Fruit fly (Drosophila melanogaster): ENCODE results near the gene sosie.

sosie gene

DNA sequence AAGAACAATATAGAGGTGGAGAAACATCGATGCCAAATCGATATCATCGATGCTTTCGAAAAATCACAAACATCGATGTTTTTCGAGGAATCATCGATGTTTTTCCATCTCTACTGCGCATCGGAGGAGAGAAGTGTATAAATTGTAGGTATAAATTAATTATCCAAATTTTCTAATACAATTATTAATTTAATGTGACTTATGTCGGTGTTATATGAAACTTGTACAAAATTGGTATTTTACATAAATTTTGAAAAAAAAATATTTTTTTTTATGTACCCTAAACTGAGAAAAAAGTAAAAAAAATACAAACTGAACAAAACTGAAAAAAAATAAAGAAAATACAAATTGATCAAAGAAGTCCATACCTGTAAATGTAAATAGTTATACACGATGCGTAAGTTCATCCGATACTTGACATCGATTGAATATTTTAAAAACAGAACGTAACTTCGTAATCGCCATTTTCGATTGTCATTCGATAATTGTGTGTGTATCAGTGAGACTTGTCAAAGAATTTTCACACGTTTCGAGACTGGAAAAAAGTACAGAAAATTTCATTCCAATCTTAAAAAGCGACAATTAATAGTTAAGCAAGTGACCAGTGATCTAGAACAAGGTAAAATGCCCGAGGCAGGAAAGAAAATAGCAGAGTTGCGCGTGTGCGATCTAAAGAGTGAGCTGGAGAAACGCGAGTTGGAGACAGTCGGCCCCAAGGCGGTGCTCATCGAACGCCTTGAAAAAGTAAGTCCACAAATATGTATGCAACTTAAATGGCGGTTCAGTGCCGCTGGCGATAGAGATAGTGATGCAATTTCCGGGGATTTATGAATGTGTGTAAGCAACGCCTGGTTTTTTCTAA, 16.5 kb upstream of the sosie start, which contains the start of the genes CG5808 and Saf-B:
CG5808 (minus strand) TSS at position 15 of the 862 bp plus-strand sequence.
Saf-B (plus strand) TSS at position 472 of the 862 bp plus-strand sequence.
- TF ChIP-seq CG8478 (optimal IDR thresholded peaks at IDR 0.05) (no peak), CTCF (optimal IDR thresholded peaks at IDR 0.05) (no peak)

DNA sequence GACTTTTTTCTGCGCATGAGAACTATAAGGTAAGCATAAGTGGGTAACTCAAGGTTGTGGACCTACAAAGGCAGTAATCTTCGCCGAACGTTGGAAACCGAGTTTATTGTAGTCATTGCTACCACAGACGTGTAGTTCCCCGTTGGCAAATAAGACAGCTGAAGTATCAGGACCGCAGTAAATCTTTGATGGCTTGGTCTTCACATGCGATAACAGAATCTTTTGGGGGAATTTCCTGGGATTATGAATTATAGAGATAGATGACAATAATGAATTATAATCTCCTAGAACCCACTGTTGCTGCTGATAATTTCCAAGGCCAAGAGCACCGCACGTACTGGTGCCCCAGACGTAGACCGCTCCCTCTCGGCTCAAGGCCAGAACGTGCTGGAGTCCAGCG, 10.7 kb upstream of the sosie start:
- TF ChIP-seq CTCF (optimal IDR thresholded peaks at IDR 0.05): no peak
- no peak for TF ChIP-seq CG8478 (optimal IDR thresholded peaks at IDR 0.05)

DNA sequence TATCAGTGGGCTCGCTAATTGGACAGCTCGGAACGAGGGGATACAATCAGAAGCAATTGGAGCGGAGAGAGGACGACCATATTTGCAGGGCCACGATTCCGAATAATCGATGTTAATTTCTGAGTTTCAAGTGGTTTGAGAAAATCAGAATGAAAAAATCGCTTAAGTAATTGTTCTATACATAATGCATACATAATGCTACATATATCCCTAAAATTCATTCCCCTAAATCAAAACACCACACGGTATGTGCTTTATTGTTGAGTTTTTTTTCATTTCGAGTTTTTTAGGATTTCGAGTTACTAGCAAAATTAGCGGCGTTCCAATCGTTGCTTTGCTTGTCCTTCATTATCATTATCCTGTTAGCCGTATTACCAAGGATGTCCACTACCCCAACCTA, 8.2 kb upstream of the sosie start, which contains the start of gene niki:
niki (minus strand) TSS at position 101 of the 400 bp plus-strand sequence.
- TF ChIP-seq CTCF (optimal IDR thresholded peaks at IDR 0.05): no peak

DNA sequence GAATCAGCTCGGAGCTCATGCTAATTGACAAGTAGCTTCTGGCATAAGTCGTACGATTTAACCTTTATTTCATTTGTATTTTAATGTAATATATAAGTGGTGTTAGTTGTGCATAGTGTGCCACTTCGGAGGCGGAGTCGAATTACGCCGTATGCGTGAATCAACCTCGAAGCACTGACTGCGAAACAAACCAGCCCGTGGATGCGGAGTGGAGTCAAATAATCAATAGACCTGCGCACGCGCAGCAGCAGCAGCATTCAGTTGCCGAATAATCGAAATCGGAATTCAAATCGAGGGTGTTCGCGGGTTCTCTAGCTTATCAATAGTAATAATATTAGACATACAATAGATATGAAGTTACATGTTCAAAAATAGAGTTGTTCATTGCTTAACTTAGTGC, 5.5 kb upstream of the sosie start, which contains the start of gene RabX4:
RabX4 (minus strand) TSS at position 176 of the 400 bp plus-strand sequence.
- no peak for TF ChIP-seq CTCF (optimal IDR thresholded peaks at IDR 0.05)
- no peak for TF ChIP-seq CG8478 (optimal IDR thresholded peaks at IDR 0.05)

DNA sequence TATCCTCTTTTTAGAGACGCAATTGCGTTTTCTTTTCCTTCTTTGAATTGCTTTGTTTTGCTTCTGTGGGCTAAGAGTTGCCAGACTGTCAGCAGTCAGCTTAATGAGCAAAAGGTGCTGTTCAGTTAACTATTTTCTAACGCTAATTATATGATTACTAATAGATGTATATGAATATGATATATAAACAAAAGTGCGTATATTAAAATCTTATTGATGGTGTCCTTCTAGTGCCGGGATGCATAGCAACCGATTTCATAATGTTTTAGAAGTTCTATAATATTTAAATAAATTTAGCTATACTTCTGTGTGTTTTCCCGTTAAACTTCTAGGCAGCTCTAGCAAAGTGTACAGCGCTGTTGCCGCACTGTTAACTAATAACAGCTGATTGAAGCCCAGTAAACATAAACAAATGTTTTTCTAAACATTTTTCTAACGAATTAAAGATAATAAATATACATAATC, 3.8 kb upstream of the sosie start, which contains the start of the genes Kaz and CG43273:
Kaz (minus strand) TSS at position 73 of the 465 bp plus-strand sequence.
CG43273 (plus strand) TSS at position 415 of the 465 bp plus-strand sequence.
- TF ChIP-seq CTCF (optimal IDR thresholded peaks at IDR 0.05) (peak in 1 of 2 experiments; percentile 10), CG8478 (optimal IDR thresholded peaks at IDR 0.05) (no peak)

DNA sequence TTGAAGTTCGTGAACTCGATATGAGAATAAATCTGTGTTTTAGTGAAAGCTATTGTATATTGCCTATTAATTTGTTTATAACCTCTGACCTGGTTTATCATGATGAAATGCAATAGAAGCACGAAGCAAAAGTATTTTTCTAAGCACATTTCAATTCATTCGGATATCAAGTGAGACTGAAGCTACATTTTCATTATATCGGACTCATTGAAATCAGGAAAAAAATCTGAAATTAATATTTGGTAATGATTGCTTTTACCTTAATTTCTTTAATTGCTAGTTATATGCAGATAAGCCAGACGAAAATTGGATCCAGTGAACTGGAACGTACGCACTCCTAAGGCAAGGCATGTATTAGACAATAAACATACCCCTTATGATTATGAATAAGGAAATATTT, 7.3 kb downstream of the sosie start, which contains the start of gene CG33658:
CG33658 (minus strand) TSS at position 101 of the 400 bp plus-strand sequence.
- TF ChIP-seq CTCF (optimal IDR thresholded peaks at IDR 0.05) (no peak), CG8478 (optimal IDR thresholded peaks at IDR 0.05) (no peak)

DNA sequence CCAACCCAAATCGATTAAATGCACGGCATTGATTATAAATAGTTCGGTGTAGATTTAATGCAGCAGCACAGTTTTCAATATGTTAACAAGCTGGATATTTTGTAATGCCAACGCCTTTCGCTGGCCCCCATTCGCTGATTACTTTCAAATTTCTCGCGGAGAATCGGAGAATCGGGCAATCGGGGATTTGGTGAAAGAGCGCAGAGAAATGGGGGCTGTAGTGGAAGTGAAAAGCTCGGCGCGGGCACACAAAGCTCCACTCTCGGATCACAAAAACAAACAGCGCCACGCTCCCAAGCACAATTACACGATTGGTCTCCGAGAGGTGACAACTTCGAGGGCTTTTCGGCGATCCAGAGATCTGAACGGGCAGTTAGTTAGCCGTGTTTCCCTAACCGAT, 7.9 kb downstream of the sosie start, which contains the start of gene Esp:
Esp (plus strand) TSS at position 301 of the 400 bp plus-strand sequence.
- TF ChIP-seq CTCF (optimal IDR thresholded peaks at IDR 0.05) (no peak), CG8478 (optimal IDR thresholded peaks at IDR 0.05) (no peak)

DNA sequence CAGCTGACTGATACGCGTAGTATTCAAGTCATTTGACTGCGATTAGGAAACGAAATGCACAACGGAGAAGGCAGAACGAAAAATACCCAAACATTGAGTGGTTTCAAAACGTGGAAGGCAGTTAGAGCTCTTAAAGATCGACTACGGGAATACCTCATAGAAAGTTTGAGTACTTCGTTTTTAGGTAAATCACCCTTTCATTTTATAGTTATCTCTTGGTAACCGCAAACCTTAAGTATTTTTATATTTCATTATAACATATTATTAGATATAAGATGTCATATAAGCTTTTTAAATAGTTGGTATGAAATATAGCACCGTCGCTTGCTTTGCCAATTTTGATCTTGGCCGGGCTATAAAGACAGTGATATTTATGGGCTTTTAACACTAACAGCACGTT, 11.4 kb downstream of the sosie start:
- TF ChIP-seq CTCF (optimal IDR thresholded peaks at IDR 0.05) (no peak), CG8478 (optimal IDR thresholded peaks at IDR 0.05) (no peak)

DNA sequence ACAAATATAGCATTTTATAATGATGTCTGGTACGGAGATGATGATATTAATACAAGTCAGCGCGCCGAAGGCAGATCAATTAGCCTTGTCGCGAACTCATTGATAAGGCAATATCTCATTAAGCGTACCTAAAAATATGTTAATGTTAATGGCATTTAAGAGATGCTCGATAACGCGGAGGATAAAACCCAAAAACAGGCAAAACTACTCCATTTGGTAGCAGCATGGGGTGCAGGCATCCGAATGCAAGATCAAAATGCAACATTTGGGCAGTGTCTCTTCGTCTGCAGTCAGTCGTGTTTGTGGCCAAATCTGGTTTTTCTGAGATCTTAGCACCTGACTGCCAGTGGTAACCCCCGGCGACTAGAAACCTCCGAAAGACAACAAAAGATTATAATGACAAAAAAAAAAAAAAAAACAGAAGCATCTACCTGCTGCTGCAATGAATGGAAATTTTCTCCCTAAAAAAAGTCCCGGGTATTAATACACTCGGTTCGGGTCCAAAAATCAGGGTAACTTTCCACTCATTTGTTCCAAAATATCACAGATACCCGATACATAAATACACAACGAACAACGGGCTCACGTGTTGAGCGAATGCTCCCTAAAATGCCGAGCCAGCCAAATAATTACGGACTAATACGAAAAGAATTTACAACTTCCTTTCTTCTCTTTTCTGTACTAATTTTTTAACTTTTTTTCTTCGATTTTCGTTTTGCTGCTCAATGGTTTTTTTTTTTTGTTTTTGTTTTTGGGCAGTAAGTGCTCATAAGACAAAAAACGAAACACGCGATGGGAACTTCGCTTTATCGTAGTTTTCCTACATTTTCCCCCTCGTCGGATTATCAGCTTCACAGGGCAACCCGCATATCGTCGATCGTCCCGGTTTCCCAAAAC, 12.4 kb downstream of the sosie start:
- TF ChIP-seq CTCF (optimal IDR thresholded peaks at IDR 0.05): no peak
- TF ChIP-seq CG8478 (optimal IDR thresholded peaks at IDR 0.05): no peak

DNA sequence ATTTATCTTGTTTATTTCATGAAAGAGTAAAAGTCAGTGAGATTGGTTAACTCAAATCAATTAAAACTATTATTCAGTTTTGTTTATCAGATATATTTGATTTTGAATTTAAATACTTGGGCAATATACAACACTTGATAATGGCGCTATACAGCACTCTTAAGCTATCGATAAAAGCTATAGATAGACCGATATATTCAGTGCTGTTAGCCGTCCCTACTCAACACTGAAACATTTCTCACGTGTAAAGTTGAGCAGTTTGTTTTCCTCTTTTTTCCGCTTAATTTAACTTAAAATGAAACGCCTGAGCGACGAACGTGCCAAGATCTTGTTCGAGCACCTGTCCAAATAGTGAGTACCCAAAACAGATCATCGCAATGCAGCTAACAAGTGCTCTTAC, 16.7 kb downstream of the sosie start, which contains the start of gene CG7006:
CG7006 (plus strand) TSS at position 208 of the 400 bp plus-strand sequence.
- TF ChIP-seq CG8478 (optimal IDR thresholded peaks at IDR 0.05) (no peak), CTCF (optimal IDR thresholded peaks at IDR 0.05) (no peak)

DNA sequence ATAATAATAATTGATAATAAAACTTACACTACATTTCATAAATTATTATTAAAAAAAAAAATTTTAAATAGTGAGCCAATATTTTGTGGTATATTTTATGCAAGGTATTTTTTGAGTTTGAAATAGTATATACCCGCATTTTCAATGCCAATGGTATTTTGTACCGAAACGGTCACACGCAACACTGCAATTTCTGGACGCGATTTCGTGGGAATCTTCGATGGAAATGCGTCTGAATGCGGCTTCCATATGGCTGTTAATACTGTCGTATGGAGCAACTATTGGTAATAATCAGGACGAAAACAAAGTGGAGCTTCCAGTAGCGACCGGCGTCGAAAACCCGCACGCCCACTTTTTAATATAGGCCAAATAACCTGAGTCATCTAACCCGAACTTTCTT, 17.7 kb downstream of the sosie start, which contains the start of gene Nct:
Nct (plus strand) TSS at position 173 of the 400 bp plus-strand sequence.
- no peak for TF ChIP-seq CG8478 (optimal IDR thresholded peaks at IDR 0.05)
- no peak for TF ChIP-seq CTCF (optimal IDR thresholded peaks at IDR 0.05)

DNA sequence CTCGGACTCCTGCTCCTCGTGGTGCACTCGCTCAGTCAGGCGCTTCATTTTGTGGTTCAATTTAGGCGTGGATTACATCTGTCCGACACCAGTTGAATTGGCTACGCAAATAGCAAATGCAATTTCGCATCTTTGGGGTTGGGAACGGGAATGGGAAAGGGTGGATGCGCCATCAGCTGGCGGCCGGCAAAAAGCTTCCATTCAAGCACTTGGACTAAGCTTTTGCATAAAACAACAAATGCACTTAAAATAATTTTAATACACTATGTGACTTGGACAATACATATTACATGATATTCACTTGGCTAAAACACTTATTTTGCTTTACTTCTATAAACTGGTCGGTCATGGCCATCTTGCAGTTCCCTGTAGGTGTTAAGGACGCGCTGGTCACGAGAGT, 22.4 kb downstream of the sosie start, which contains the start of gene HDAC11:
HDAC11 (minus strand) TSS at position 101 of the 400 bp plus-strand sequence.
- TF ChIP-seq CTCF (optimal IDR thresholded peaks at IDR 0.05) (no peak), CG8478 (optimal IDR thresholded peaks at IDR 0.05) (no peak)

DNA sequence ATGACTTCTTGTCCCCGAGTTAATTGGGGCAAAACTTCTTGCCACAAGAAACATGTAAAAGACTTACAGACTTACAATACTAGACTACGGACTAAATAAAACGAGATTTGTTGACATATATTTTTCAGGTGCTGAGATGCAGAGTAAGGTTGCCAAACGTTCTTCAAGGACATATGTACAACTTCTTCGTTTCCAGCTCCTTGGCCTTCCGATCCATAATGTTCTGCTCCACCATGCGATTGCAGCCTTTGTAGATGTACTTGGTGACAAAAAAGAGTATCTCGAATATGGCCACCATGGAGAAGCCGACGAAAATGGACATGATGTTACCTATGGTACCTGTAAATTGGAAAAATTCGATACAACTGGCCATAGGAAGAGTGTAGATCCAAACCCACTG, 23.7 kb downstream of the sosie start, which contains the start of gene CAH4:
CAH4 (minus strand) TSS at position 101 of the 400 bp plus-strand sequence.
- TF ChIP-seq CTCF (optimal IDR thresholded peaks at IDR 0.05) (no peak), CG8478 (optimal IDR thresholded peaks at IDR 0.05) (no peak)

DNA sequence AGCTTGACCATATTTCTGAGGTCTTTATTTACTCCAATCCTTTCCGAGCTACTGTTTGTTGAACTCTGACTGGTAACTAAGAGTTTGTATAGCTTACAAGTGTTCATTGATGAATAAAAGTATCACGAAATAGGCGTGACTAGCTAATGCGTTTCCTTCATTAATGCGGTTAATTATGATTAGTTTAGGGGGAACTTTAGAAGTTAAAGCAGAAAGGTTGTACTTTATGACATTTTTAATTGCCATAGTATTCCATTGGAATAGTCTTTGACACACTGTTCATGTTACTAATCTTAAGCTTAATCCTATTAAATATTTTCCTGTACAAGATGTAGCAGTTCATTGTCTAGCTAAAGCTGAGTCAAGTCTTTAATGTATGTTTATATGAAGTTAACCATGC, 25.9 kb downstream of the sosie start, which contains the start of gene ppk22:
ppk22 (minus strand) TSS at position 101 of the 400 bp plus-strand sequence.
- TF ChIP-seq CTCF (optimal IDR thresholded peaks at IDR 0.05) (no peak), CG8478 (optimal IDR thresholded peaks at IDR 0.05) (no peak)
